Worm (Caenorhabditis elegans) whole organism, early embryonic: ENCODE data around the gene col-42.

Experiments
- B0310.2 ChIP-seq: sonication (generic microtip); optimal IDR thresholded peaks from 2 replicates; lab custom pipeline; 2016; ENCODE audit warnings: mild to moderate bottlenecking, missing genetic modification characterization, missing compliant biosample characterization
- F13C5.2 ChIP-seq: sonication (generic microtip); optimal IDR thresholded peaks from 2 replicates; lab custom pipeline; 2017; ENCODE audit warnings: mild to moderate bottlenecking, missing genetic modification characterization, inconsistent platforms, missing compliant biosample characterization
- aly-1 ChIP-seq: sonication (generic microtip); optimal IDR thresholded peaks from 2 replicates; lab custom pipeline; 2016; ENCODE audit warnings: missing genetic modification characterization, missing compliant biosample characterization
- ama-1 ChIP-seq: fragments of 150-350 bp; optimal IDR thresholded peaks from 2 replicates; lab custom pipeline; 2014
- ceh-13 ChIP-seq: fragments of 200-800 bp; sonication (Bioruptor generic); optimal IDR thresholded peaks from 2 replicates; lab custom pipeline; 2018; ENCODE audit warnings: mild to moderate bottlenecking, missing genetic modification characterization, missing compliant biosample characterization
- ceh-36 ChIP-seq: sonication (generic microtip); optimal IDR thresholded peaks from 2 replicates; lab custom pipeline; 2016; ENCODE audit warnings: missing genetic modification characterization, inconsistent platforms, missing compliant biosample characterization
- ets-7 ChIP-seq: sonication (generic microtip); optimal IDR thresholded peaks from 2 replicates; lab custom pipeline; 2016; ENCODE audit warnings: missing genotype, missing genetic modification characterization, missing compliant biosample characterization
- flt-1 ChIP-seq: fragments of 200-800 bp; sonication (Bioruptor generic); IDR thresholded peaks from 2 replicates; pipeline ENCODE4 v1.3.6; 2022; ENCODE audit warnings: missing genetic modification characterization, missing compliant biosample characterization
- hmbx-1 ChIP-seq: sonication (generic microtip); optimal IDR thresholded peaks from 2 replicates; lab custom pipeline; 2016; ENCODE audit warnings: mild to moderate bottlenecking, missing genetic modification characterization, missing compliant biosample characterization
- hmg-4 ChIP-seq: fragments of 200-800 bp; sonication (Bioruptor generic); optimal IDR thresholded peaks from 2 replicates; lab custom pipeline; 2018; ENCODE audit warnings: mild to moderate bottlenecking, missing genetic modification characterization, missing compliant biosample characterization
- hnd-1 ChIP-seq: sonication (generic microtip); optimal IDR thresholded peaks from 2 replicates; lab custom pipeline; 2016; ENCODE audit warnings: missing genetic modification characterization, missing compliant biosample characterization
- pes-1 ChIP-seq: fragments of 200-800 bp; sonication (Bioruptor generic); IDR thresholded peaks from 2 replicates; pipeline ENCODE4 v1.3.6; 2022; ENCODE audit warnings: missing genetic modification reagents, missing genetic modification characterization, missing compliant biosample characterization
- scrt-1 ChIP-seq: fragments of 200-800 bp; sonication (Bioruptor generic); IDR thresholded peaks from 2 replicates; pipeline ENCODE4 v1.3.6; 2022; ENCODE audit warnings: missing genetic modification characterization, missing compliant biosample characterization
- sea-1 ChIP-seq: fragments of 200-800 bp; sonication (Bioruptor generic); conservative IDR thresholded peaks from 2 replicates; pipeline ENCODE4 v1.3.6; 2022; ENCODE audit warnings: missing genetic modification characterization, missing compliant biosample characterization
- tbx-11 ChIP-seq: fragments of 200-800 bp; sonication (Bioruptor generic); IDR thresholded peaks from 2 replicates; pipeline ENCODE4 v1.3.6; 2022; ENCODE audit warnings: missing genetic modification characterization, missing compliant biosample characterization
- tbx-37 ChIP-seq: fragments of 200-800 bp; sonication (Bioruptor generic); conservative IDR thresholded peaks from 2 replicates; pipeline ENCODE4 v1.3.6; 2022; ENCODE audit warnings: missing genetic modification reagents, missing genetic modification characterization, missing compliant biosample characterization
- tra-4 ChIP-seq: sonication (generic microtip); optimal IDR thresholded peaks from 2 replicates; lab custom pipeline; 2017; ENCODE audit warnings: missing genetic modification characterization, missing compliant biosample characterization

col-42 gene

DNA sequence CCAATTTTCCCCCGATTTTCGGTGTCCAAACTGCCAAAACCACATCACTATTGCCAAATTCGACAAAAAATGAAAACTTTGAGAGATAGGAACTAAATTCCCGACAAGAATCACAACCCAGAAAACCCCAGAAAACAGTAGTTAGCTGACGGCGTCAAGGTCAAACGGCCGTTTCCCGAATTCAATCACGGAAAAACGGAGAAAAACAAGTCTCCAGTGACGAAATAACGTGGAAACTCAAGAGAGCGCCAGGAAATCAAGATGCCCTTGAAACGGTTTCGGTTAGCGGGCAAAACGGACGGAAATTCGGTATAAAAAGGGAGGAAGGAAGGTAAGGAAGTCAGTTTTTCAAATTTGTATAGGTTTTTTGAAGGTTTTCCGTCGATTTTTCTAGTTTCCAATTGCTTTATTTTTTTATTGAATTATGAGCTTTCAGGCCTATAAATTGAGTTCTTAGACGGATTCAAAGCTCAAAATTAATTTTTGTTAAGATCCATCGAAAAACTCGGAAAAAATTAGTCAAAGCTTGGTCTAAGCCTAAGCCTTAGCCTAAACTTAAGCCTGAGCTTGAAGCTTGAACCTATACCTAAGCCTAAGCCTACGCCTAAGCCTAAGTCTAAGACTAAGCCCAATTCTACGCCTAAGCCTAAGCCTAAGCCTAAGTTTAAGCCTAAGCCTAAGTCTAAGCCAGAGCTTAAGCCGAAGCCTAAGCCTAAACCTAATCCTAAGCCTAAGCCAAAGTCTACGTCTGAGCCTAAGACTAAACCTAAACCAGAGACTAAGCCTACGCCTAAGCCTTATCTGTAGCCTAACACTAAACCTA, 529 bp upstream of the col-42 start:
- TF ChIP-seq ceh-36 (peak; percentile 86), F13C5.2 (no peak)

DNA sequence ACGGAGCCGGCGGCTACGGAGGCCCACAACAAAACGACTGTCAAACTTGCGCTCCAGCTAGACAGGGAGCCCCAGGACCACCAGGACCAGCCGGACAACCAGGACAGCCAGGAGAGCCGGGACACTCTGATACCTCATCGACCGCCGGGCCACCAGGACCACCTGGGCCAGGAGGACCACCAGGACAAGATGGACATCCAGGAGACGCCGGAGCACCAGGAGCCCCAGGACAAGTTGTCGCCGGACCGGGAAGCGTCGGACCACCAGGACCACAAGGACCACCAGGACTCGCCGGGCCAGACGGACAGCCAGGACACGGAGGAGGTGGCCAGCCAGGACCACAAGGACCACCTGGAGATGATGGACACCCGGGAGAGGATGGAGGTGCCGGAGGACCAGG, 790 bp downstream of the col-42 start:
- TF ChIP-seq F13C5.2 = no peak
- 0 out of 2 replicates have a peak, but pooled peaks have one; percentile 10 for TF ChIP-seq scrt-1 (GFP tag; lab: Robert Waterston, UW)

DNA sequence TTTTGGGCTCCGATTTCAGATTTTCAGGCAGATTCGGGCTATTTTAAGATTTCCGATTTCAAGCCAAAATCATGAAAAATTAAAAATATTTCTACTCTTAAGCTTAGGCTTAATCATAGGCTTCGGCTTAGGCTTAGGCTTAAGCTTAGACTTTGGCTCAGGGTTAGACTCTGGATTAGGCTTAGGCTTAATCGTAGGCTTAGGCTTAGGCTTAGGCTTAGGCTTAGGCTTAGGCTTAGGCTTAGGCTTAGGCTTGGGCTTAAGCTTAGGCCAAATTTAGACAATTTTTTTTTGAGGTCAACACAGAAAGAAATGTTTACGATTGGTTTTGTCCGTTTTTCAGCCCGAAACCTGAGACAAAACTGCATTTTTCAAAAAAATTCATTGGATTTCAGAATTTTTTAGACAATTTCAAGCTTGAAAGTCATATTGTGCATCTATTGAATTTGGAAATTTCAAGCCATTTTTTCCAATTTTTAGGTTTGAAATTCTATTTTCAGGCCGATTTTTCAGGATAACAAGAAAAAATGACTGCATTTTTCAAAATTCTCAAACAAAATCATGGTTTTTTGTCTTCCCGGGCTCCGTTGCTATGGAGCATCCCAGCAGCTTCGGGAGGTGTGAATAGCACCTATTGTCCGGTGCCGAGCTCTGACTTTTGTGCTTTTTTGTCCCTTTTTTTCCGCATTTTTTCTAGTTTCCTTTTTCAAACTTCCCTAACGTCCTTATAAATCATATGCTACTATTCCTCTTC, 1.5 kb downstream of the col-42 start, which contains the start of gene egas-1:
egas-1 (plus strand) TSS at position 704 of the 754 bp plus-strand sequence.
- TF ChIP-seq aly-1 = no peak
- no peak for TF ChIP-seq ets-7 (tag; lab: Kevin White, UChicago)
- TF ChIP-seq tbx-37 (GFP tag; lab: Robert Waterston, UW) = no peak
- peak; percentile 80 for TF ChIP-seq ceh-36

DNA sequence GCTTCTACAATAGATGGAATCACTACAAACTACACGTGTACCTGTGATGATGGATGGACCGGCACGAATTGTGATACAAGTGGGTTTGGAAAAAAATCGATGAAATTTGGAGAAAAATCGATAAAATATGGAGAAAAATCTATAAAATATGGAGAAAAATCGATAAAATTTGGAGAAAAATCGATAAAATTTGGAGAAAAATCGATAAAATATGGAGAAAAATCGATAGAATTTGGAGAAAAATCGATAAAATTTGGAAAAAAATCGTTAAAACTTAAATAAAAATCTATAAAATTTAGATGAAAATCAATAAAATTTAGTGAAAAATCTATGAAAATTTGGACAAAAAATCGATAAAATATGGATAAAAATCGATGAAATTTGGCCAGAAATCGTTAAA, 6.0 kb downstream of the col-42 start:
- no peak for TF ChIP-seq hmg-4
- TF ChIP-seq tbx-37 (GFP tag; lab: Robert Waterston, UW) = no peak
- no peak for TF ChIP-seq F13C5.2
- no peak for TF ChIP-seq sea-1
- TF ChIP-seq tbx-11 (GFP tag; lab: Robert Waterston, UW) = no peak
- TF ChIP-seq ceh-36 = no peak
- TF ChIP-seq hnd-1 (tag; lab: Kevin White, UChicago) = no peak

DNA sequence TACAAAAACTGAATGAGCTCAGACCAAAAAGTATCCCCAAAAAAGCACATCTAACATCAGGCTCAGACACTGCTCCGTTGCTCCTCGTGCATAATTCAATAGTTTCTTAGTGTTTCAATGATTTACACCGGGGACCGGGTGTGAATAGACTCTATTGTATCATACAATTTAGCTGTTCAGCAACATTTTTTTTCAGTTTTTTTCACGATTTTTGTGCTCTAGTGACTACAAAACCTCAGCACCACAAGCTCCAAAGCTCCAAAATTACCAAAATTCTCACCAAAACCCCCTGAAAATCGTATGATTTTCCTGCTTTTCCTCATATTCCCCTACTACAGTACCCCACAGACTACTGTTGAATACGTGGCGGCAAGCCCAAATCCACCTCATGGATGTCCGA, 11.8 kb downstream of the col-42 start, which contains the start of gene egas-2:
egas-2 (plus strand) TSS at position 301 of the 400 bp plus-strand sequence.
- TF ChIP-seq tra-4 (tag; lab: Kevin White, UChicago) (no peak), ceh-36 (no peak), scrt-1 (GFP tag; lab: Robert Waterston, UW) (no peak), tbx-37 (GFP tag; lab: Robert Waterston, UW) (no peak), ceh-13 (GFP tag; lab: Kevin White, UChicago) (no peak), B0310.2 (tag; lab: Kevin White, UChicago) (no peak), ets-7 (tag; lab: Kevin White, UChicago) (no peak), ama-1 (lab: Kevin White, UChicago) (no peak), sea-1 (no peak), flt-1 (GFP tag; lab: Robert Waterston, UW) (no peak), hmg-4 (no peak), tbx-11 (GFP tag; lab: Robert Waterston, UW) (no peak), aly-1 (no peak), hmbx-1 (tag; lab: Kevin White, UChicago) (no peak), pes-1 (GFP tag; lab: Robert Waterston, UW) (no peak), F13C5.2 (no peak), hnd-1 (tag; lab: Kevin White, UChicago) (no peak)

DNA sequence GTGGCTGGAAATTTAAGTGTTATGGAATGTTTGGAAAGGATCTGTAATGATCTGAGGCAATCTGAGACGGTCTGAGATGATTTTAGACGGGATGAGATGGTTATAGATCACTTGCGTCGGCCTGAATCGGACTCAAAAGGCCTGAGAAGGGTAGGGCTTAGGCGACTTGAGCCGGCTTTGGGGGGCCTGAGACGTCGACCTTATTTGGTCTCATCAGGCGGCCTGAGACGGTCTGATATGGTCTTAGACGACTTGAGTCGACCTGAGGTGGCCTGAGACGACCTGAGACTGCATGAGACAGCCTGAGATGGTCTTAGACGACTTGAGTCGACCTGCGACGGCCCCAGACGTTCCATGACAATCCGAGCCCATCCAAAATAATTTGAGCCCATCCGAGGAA, 18.1 kb downstream of the col-42 start:
- no peak for TF ChIP-seq hmg-4
- no peak for TF ChIP-seq hmbx-1 (tag; lab: Kevin White, UChicago)
- TF ChIP-seq hnd-1 (tag; lab: Kevin White, UChicago) = no peak
- no peak for TF ChIP-seq aly-1
- TF ChIP-seq ceh-36 = no peak
- no peak for TF ChIP-seq ama-1 (lab: Kevin White, UChicago)
- TF ChIP-seq flt-1 (GFP tag; lab: Robert Waterston, UW) = no peak
- no peak for TF ChIP-seq scrt-1 (GFP tag; lab: Robert Waterston, UW)
- TF ChIP-seq B0310.2 (tag; lab: Kevin White, UChicago) = no peak
- no peak for TF ChIP-seq F13C5.2
- no peak for TF ChIP-seq sea-1
- no peak for TF ChIP-seq ceh-13 (GFP tag; lab: Kevin White, UChicago)
- no peak for TF ChIP-seq tbx-37 (GFP tag; lab: Robert Waterston, UW)

DNA sequence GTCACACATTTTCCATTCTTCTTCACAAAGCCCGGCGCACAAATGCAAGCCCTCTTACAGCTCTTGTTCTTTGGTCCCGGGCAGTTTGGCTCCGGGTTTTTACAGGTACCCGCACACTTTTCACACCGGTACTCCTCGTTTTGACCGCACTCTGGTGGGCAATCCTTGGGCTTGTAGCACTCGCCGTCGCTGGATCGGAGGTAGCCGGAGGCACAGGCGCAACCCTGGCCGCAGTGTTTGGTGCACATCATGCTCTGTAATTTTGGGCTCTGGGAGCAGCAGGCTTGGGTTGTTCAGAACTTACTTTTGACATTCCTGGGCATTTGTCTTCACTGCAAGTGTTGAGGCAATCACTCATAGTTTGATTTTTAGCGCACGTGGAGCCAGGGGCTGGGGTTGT, 19.1 kb downstream of the col-42 start:
- TF ChIP-seq aly-1 (no peak), flt-1 (GFP tag; lab: Robert Waterston, UW) (no peak), hnd-1 (tag; lab: Kevin White, UChicago) (no peak), tra-4 (tag; lab: Kevin White, UChicago) (no peak), tbx-11 (GFP tag; lab: Robert Waterston, UW) (no peak), hmg-4 (no peak), scrt-1 (GFP tag; lab: Robert Waterston, UW) (no peak), ets-7 (tag; lab: Kevin White, UChicago) (no peak), B0310.2 (tag; lab: Kevin White, UChicago) (no peak), ama-1 (lab: Kevin White, UChicago) (no peak), tbx-37 (GFP tag; lab: Robert Waterston, UW) (no peak), hmbx-1 (tag; lab: Kevin White, UChicago) (no peak), sea-1 (no peak), F13C5.2 (no peak), ceh-13 (GFP tag; lab: Kevin White, UChicago) (no peak), ceh-36 (no peak), pes-1 (GFP tag; lab: Robert Waterston, UW) (no peak)

DNA sequence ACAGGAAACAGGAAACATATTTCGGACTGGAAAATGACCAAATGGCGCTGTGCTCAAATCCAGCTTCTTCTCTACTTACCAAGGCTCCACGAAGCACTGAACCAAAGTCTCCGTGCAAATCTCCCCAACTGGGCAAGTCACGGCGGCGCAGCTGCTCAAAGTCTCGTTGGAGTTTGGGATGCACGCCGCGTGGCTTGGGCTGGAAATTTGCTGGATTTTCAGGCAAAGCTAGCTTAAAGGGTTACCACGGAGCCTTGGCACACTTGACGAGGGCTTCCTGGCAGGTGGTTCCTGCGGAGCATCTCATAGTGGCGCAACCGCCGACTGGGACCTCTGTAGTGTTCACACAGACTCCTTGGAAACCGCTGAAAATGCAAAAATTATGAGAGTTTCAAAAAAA, 20.6 kb downstream of the col-42 start:
- TF ChIP-seq ets-7 (tag; lab: Kevin White, UChicago) (no peak), tbx-37 (GFP tag; lab: Robert Waterston, UW) (no peak), flt-1 (GFP tag; lab: Robert Waterston, UW) (no peak), scrt-1 (GFP tag; lab: Robert Waterston, UW) (no peak), aly-1 (no peak), ceh-13 (GFP tag; lab: Kevin White, UChicago) (no peak), F13C5.2 (no peak), ceh-36 (no peak), ama-1 (lab: Kevin White, UChicago) (no peak), hmg-4 (no peak), tbx-11 (GFP tag; lab: Robert Waterston, UW) (no peak), tra-4 (tag; lab: Kevin White, UChicago) (no peak), sea-1 (no peak), hnd-1 (tag; lab: Kevin White, UChicago) (no peak), hmbx-1 (tag; lab: Kevin White, UChicago) (no peak), B0310.2 (tag; lab: Kevin White, UChicago) (no peak), pes-1 (GFP tag; lab: Robert Waterston, UW) (no peak)
